Fruit fly (Drosophila melanogaster): ENCODE results near the gene Culd.
A peak's percentile ranks its signal among the peaks of the same experiment; 100 is the strongest.

The Culd gene

dm6 chr3L:8340264-8341095, 15.6 kb downstream of the Culd start, which contains the start of the genes Prim1 and CG7083 (continued):
- TF ChIP-seq CoRest (tag; optimal IDR thresholded peaks at IDR 0.05) = peak; percentile 71
- peak; percentile 34 for TF ChIP-seq CG10147 (GFP tag; optimal IDR thresholded peaks at IDR 0.05)
- TF ChIP-seq ken (GFP tag; IDR thresholded peaks at IDR 0.05) = 0 out of 3 replicates have a peak, but pooled peaks have one; percentile 35
- TF ChIP-seq Gug (GFP tag; IDR thresholded peaks at IDR 0.05) = peak; percentile 23; the same call in 1 of the 4 replicates
- no peak for TF ChIP-seq so (GFP tag; IDR thresholded peaks at IDR 0.05)
- no peak for TF ChIP-seq pita (GFP tag; optimal IDR thresholded peaks at IDR 0.05)
- TF ChIP-seq CG10366 (GFP tag; IDR thresholded peaks at IDR 0.05) = peak; percentile 12; the same call in 1 of the 2 replicates
- peak; percentile 52 for TF ChIP-seq CG17328 (GFP tag; IDR thresholded peaks at IDR 0.05)
- peak; percentile 74 for TF ChIP-seq CG12391 (tag; optimal IDR thresholded peaks at IDR 0.05)
- peak; percentile 43; the same call in 1 of the 2 replicates for TF ChIP-seq Ptx1 (GFP tag; IDR thresholded peaks at IDR 0.05)
- peak; percentile 97 for TF ChIP-seq CG13624 (GFP tag; optimal IDR thresholded peaks at IDR 0.05)
- no peak for TF ChIP-seq CG11504 (tag; optimal IDR thresholded peaks at IDR 0.05)
- TF ChIP-seq CG17829 (tag; optimal IDR thresholded peaks at IDR 0.05) = peak; percentile 59
- TF ChIP-seq CG4282 (GFP tag; optimal IDR thresholded peaks at IDR 0.05) = no peak
- no peak for TF ChIP-seq Oaz (GFP tag; IDR thresholded peaks at IDR 0.05)
- TF ChIP-seq hth (optimal IDR thresholded peaks at IDR 0.05) = no peak
- no peak for TF ChIP-seq p53 (GFP tag; optimal IDR thresholded peaks at IDR 0.05)
- TF ChIP-seq Aef1 (GFP tag; IDR thresholded peaks at IDR 0.05) = peak; percentile 22; the same call in 1 of the 3 replicates
- TF ChIP-seq her (GFP tag; optimal IDR thresholded peaks at IDR 0.05) = peak; percentile 61
- TF ChIP-seq oc (tag; optimal IDR thresholded peaks at IDR 0.05) = no peak
- TF ChIP-seq tin (GFP tag; optimal IDR thresholded peaks at IDR 0.05) = peak; percentile 65

- no peak for TF ChIP-seq CG17385 (GFP tag; optimal IDR thresholded peaks at IDR 0.05)
- no peak for TF ChIP-seq da (GFP tag; optimal IDR thresholded peaks at IDR 0.05)
- peak; percentile 22; the same call in 1 of the 2 replicates for TF ChIP-seq CG9932 (GFP tag; IDR thresholded peaks at IDR 0.05)
- no peak for TF ChIP-seq HHEX (GFP tag; optimal IDR thresholded peaks at IDR 0.05)
- no peak for TF ChIP-seq CTCF (GFP tag; optimal IDR thresholded peaks at IDR 0.05)
- TF ChIP-seq Hand (GFP tag; optimal IDR thresholded peaks at IDR 0.05) = no peak
- TF ChIP-seq sna (GFP tag; IDR thresholded peaks at IDR 0.05; ENCODE audit: partially characterized antibody) = peak; percentile 34; the same call in 1 of the 2 replicates
- TF ChIP-seq CG15601 (tag; optimal IDR thresholded peaks at IDR 0.05) = peak; percentile 21
- TF ChIP-seq CG14710 (tag; optimal IDR thresholded peaks at IDR 0.05) = peak; percentile 66
- peak; percentile 73 for TF ChIP-seq CG2116 (GFP tag; optimal IDR thresholded peaks at IDR 0.05)
- TF ChIP-seq ci (GFP tag; IDR thresholded peaks at IDR 0.05) = no peak; the same call in 2 of the 3 replicates
- TF ChIP-seq CG13287 (GFP tag; IDR thresholded peaks at IDR 0.05; ENCODE audit: partially characterized antibody) = peak; percentile 69
- peak; percentile 24 for TF ChIP-seq PHDP (tag; optimal IDR thresholded peaks at IDR 0.05)
- peak; percentile 95 for TF ChIP-seq stwl (tag; optimal IDR thresholded peaks at IDR 0.05)
- TF ChIP-seq CG8478 (optimal IDR thresholded peaks at IDR 0.05) = no peak
- TF ChIP-seq sens (GFP tag) = peak; percentile 78
- peak; percentile 5 for TF ChIP-seq Sox100B (GFP tag; optimal IDR thresholded peaks at IDR 0.05)
- TF ChIP-seq CG34376 (GFP tag; optimal IDR thresholded peaks at IDR 0.05) = peak; percentile 58
- no peak for TF ChIP-seq grn (GFP tag; optimal IDR thresholded peaks at IDR 0.05)
- TF ChIP-seq CG15514 (GFP tag; optimal IDR thresholded peaks at IDR 0.05) = peak; percentile 38
- TF ChIP-seq Sry-δ (GFP tag; optimal IDR thresholded peaks at IDR 0.05) = peak; percentile 84
- peak; percentile 2 for TF ChIP-seq CG8290 (GFP tag; optimal IDR thresholded peaks at IDR 0.05)
- no peak for TF ChIP-seq CG8290 (tag; optimal IDR thresholded peaks at IDR 0.05)
- TF ChIP-seq gcm (GFP tag; optimal IDR thresholded peaks at IDR 0.05) = peak; percentile 15
- no peak; the same call in 1 of the 2 replicates for TF ChIP-seq amos (GFP tag; IDR thresholded peaks at IDR 0.05; ENCODE audit: partially characterized antibody)
- no peak for TF ChIP-seq Optix (GFP tag; IDR thresholded peaks at IDR 0.05)
- peak; percentile 56 for TF ChIP-seq Scr (GFP tag; IDR thresholded peaks at IDR 0.05; ENCODE audit: partially characterized antibody)
- TF ChIP-seq HLH4C (GFP tag; IDR thresholded peaks at IDR 0.05; ENCODE audit: partially characterized antibody) = peak; percentile 37; the same call in 1 of the 3 replicates
- TF ChIP-seq CG15269 (tag; optimal IDR thresholded peaks at IDR 0.05) = no peak
Measured at dm6 chr3L:8338921-8339320, 17.2 kb downstream of the Culd start, which contains the start of gene Pex2. Pex2 (plus strand) TSS chr3L:8339051.

Measured in whole organism, embryonic.